Worm (Caenorhabditis elegans) whole organism, mixed stage, embryonic: ENCODE results near the gene ZC317.6.

Source experiments
- M03D4.4 ChIP-seq: sonication (generic microtip); optimal IDR thresholded peaks from 2 replicates; lab custom pipeline; 2017; ENCODE audit warnings: mild to moderate bottlenecking, missing genetic modification characterization, missing compliant biosample characterization
- bed-3 ChIP-seq: fragments of 200-800 bp; sonication (Bioruptor generic); optimal IDR thresholded peaks from 3 replicates; lab custom pipeline; 2018; ENCODE audit warnings: mild to moderate bottlenecking, missing genetic modification characterization, moderate library complexity, missing compliant biosample characterization
- blmp-1 ChIP-seq: fragments of 150-350 bp; optimal IDR thresholded peaks from 2 replicates; lab custom pipeline; 2014; ENCODE audit warnings: missing biosample characterization, missing genetic modification characterization
- ceh-39 ChIP-seq: fragments of 150-350 bp; optimal IDR thresholded peaks from 2 replicates; lab custom pipeline; 2014; ENCODE audit warnings: missing biosample characterization, missing genetic modification characterization
- ceh-43 ChIP-seq: fragments of 200-800 bp; sonication (Bioruptor generic); optimal IDR thresholded peaks from 2 replicates; lab custom pipeline; 2018; ENCODE audit warnings: mild to moderate bottlenecking, missing genetic modification characterization, moderate library complexity, missing compliant biosample characterization
- ceh-83 ChIP-seq: fragments of 200-800 bp; sonication (Bioruptor generic); optimal IDR thresholded peaks from 2 replicates; lab custom pipeline; 2018; ENCODE audit warnings: mild to moderate bottlenecking, missing genetic modification characterization, missing compliant biosample characterization
- ces-1 ChIP-seq: fragments of 150-350 bp; optimal IDR thresholded peaks from 2 replicates; lab custom pipeline; 2014; ENCODE audit warnings: missing biosample characterization, missing genetic modification reagents, missing genetic modification characterization
- cnd-1 ChIP-seq: fragments of 200-800 bp; sonication (Bioruptor generic); optimal IDR thresholded peaks from 2 replicates; lab custom pipeline; 2018; ENCODE audit warnings: mild to moderate bottlenecking, missing genetic modification characterization, missing compliant biosample characterization
- elt-1 ChIP-seq: sonication (generic microtip); optimal IDR thresholded peaks from 2 replicates; lab custom pipeline; 2017; ENCODE audit warnings: missing genetic modification characterization, mild to moderate bottlenecking, missing compliant biosample characterization, antibody characterized with exemption, moderate library complexity, borderline replicate concordance; ENCODE audit not compliant: insufficient read depth
- elt-3 ChIP-seq: fragments of 150-350 bp; optimal IDR thresholded peaks from 2 replicates; lab custom pipeline; 2014; ENCODE audit warnings: missing biosample characterization, missing genetic modification characterization
- flh-1 ChIP-seq: fragments of 200-800 bp; sonication (Bioruptor generic); optimal IDR thresholded peaks from 2 replicates; lab custom pipeline; 2018; ENCODE audit warnings: mild to moderate bottlenecking, missing genetic modification characterization, moderate library complexity, missing compliant biosample characterization
- ham-2 ChIP-seq: fragments of 200-800 bp; sonication (Bioruptor generic); optimal IDR thresholded peaks from 2 replicates; lab custom pipeline; 2018; ENCODE audit warnings: mild to moderate bottlenecking, missing genetic modification characterization, missing compliant biosample characterization
- hlh-1 ChIP-seq: fragments of 150-350 bp; optimal IDR thresholded peaks from 2 replicates; lab custom pipeline; 2014; ENCODE audit warnings: missing biosample characterization, missing genetic modification reagents, missing genetic modification characterization
- lin-32 ChIP-seq: fragments of 200-800 bp; sonication (Bioruptor generic); optimal IDR thresholded peaks from 2 replicates; lab custom pipeline; 2018; ENCODE audit warnings: mild to moderate bottlenecking, missing genetic modification characterization, missing compliant biosample characterization
- lsy-2 ChIP-seq: fragments of 150-350 bp; optimal IDR thresholded peaks from 2 replicates; lab custom pipeline; 2014; ENCODE audit warnings: missing biosample characterization, missing genetic modification characterization
- mab-5 ChIP-seq: fragments of 150-350 bp; optimal IDR thresholded peaks from 2 replicates; lab custom pipeline; 2014; ENCODE audit warnings: missing biosample characterization, missing genetic modification characterization
- mep-1 ChIP-seq: fragments of 150-350 bp; optimal IDR thresholded peaks from 2 replicates; lab custom pipeline; 2017; ENCODE audit warnings: missing biosample characterization, missing genetic modification reagents, missing genetic modification characterization, inconsistent platforms
- mls-2 ChIP-seq: sonication (generic microtip); optimal IDR thresholded peaks from 2 replicates; lab custom pipeline; 2016; ENCODE audit warnings: mild to moderate bottlenecking, missing genetic modification characterization, moderate library complexity, missing compliant biosample characterization
- nhr-12 ChIP-seq: fragments of 150-350 bp; optimal IDR thresholded peaks from 2 replicates; lab custom pipeline; 2014; ENCODE audit warnings: missing biosample characterization, missing genetic modification characterization
- nhr-2 ChIP-seq: fragments of 150-350 bp; optimal IDR thresholded peaks from 2 replicates; lab custom pipeline; 2014; ENCODE audit warnings: missing biosample characterization, missing genetic modification characterization
- nhr-237 ChIP-seq: fragments of 150-350 bp; optimal IDR thresholded peaks from 2 replicates; lab custom pipeline; 2014; ENCODE audit warnings: missing biosample characterization, missing genetic modification characterization
- nhr-28 ChIP-seq: fragments of 150-350 bp; optimal IDR thresholded peaks from 2 replicates; lab custom pipeline; 2014; ENCODE audit warnings: missing biosample characterization, missing genetic modification characterization
- nhr-76 ChIP-seq: sonication (generic microtip); optimal IDR thresholded peaks from 2 replicates; lab custom pipeline; 2017; ENCODE audit warnings: missing biosample characterization, missing genetic modification characterization
- pha-4 ChIP-seq: fragments of 150-350 bp; optimal IDR thresholded peaks from 2 replicates; lab custom pipeline; 2018; ENCODE audit warnings: missing biosample characterization, missing genetic modification reagents, missing genetic modification characterization
- snpc-4 ChIP-seq: fragments of 150-350 bp; optimal IDR thresholded peaks from 2 replicates; lab custom pipeline; 2014; ENCODE audit warnings: missing biosample characterization, missing genetic modification characterization
- sptf-1 ChIP-seq: sonication (generic microtip); optimal IDR thresholded peaks from 2 replicates; lab custom pipeline; 2017; ENCODE audit warnings: mild to moderate bottlenecking, missing genetic modification characterization, moderate library complexity, missing compliant biosample characterization
- tbx-8 ChIP-seq: fragments of 200-800 bp; sonication (Bioruptor generic); optimal IDR thresholded peaks from 2 replicates; lab custom pipeline; 2018; ENCODE audit warnings: mild to moderate bottlenecking, missing genetic modification characterization, moderate library complexity, missing compliant biosample characterization
- unc-120 ChIP-seq: sonication (generic microtip); optimal IDR thresholded peaks from 2 replicates; lab custom pipeline; 2017; ENCODE audit warnings: missing genetic modification characterization, missing compliant biosample characterization; ENCODE audit not compliant: poor library complexity, severe bottlenecking
- unc-39 ChIP-seq: fragments of 150-350 bp; optimal IDR thresholded peaks from 2 replicates; lab custom pipeline; 2014; ENCODE audit warnings: missing biosample characterization, missing genetic modification characterization
- unc-62 ChIP-seq: fragments of 150-350 bp; optimal IDR thresholded peaks from 2 replicates; lab custom pipeline; 2014; ENCODE audit warnings: missing biosample characterization, missing genetic modification reagents, missing genetic modification characterization
- zip-8 ChIP-seq: fragments of 150-350 bp; optimal IDR thresholded peaks from 2 replicates; lab custom pipeline; 2014; ENCODE audit warnings: missing biosample characterization, missing genetic modification characterization
- ztf-11 ChIP-seq: fragments of 150-350 bp; optimal IDR thresholded peaks from 2 replicates; lab custom pipeline; 2014; ENCODE audit warnings: missing biosample characterization, missing genetic modification characterization

Gene ZC317.6

DNA sequence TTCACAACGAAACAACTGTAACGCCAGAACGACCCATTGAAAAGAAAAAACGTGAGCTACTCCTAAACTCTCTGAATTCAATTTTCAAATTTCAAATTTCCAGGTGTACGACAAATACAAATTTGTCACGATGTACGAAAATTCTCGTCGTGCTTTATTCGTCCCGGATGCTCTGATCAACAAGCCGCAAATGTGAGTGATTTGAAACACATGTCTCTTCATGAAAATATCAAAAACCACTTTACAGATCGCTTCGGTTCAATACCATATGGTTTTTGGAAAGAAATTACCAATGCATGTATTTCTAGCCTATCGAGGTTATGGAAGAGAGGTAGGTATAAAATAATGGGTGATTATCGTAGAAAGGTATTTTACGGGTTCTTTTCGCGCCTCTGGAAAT is 21.3 kb downstream of the ZC317.6 start:
- TF ChIP-seq nhr-28, result no peak
- TF ChIP-seq mep-1 (tag; lab: Kevin White, UChicago), result no peak
- TF ChIP-seq nhr-2 (tag; lab: Kevin White, UChicago), result no peak
- no peak for TF ChIP-seq lin-32 (GFP tag; lab: Kevin White, UChicago)
- TF ChIP-seq elt-1 (tag; lab: Kevin White, UChicago), result no peak
- TF ChIP-seq ces-1 (GFP tag; lab: Kevin White, UChicago), result no peak
- no peak for TF ChIP-seq sptf-1 (tag; lab: Kevin White, UChicago)
- TF ChIP-seq hlh-1 (tag; lab: Kevin White, UChicago), result no peak
- no peak for TF ChIP-seq ham-2 (GFP tag; lab: Kevin White, UChicago)
- no peak for TF ChIP-seq ztf-11 (tag; lab: Kevin White, UChicago)
- TF ChIP-seq mab-5 (tag; lab: Kevin White, UChicago), result no peak
- no peak for TF ChIP-seq pha-4
- TF ChIP-seq, all 35 proteins: peak for 0

DNA sequence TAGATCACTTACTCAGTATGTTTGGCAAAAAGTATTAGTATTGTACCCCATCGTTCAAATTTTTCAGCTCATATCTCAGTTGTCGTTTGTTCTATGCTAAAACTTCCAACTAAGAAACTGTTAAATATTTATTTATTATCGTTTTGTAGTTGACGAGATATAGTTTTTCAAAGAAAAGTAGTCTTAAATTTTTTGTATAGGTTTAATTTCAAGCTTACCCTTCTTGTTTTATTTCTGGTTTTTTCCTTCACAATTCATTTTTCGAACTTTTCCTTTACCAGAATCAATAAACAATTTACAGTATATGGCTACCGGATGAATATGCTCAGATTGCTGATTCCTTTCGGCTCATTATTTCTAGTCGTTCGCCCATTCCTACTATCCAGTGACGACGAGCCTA is 22.6 kb downstream of the ZC317.6 start, which contains the start of gene F08F3.1:
F08F3.1 (plus strand) TSS at position 301 of the 400 bp plus-strand sequence.
- TF ChIP-seq lin-32 (GFP tag; lab: Kevin White, UChicago) (no peak), zip-8 (tag; lab: Kevin White, UChicago) (no peak), unc-62 (GFP tag; lab: Kevin White, UChicago) (no peak), nhr-76 (tag; lab: Kevin White, UChicago) (no peak), unc-120 (tag; lab: Kevin White, UChicago) (no peak), nhr-28 (no peak), flh-1 (GFP tag; lab: Kevin White, UChicago) (no peak), ham-2 (GFP tag; lab: Kevin White, UChicago) (no peak), ces-1 (GFP tag; lab: Kevin White, UChicago) (no peak), ztf-11 (tag; lab: Kevin White, UChicago) (no peak), ceh-43 (GFP tag; lab: Kevin White, UChicago) (no peak), nhr-237 (tag; lab: Kevin White, UChicago) (no peak), elt-3 (no peak)

DNA sequence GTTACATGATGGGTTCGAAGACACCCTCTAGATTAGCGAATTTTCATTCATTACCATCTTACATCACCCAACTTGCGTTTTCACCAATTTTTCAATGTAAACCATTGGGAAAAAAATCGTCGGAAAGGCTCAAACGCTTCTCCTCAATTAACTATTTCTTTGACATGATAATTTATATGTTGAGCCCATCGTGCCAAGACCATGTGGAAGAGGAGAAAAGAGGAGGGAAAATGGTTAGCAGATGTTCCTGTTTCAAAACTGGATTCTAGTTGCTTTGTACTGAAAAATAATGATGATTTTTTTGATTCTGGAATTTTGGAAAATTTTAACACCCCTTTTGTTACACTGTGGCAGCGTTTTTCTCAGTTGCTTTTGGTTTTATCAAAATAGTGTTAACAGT is 24.4 kb downstream of the ZC317.6 start:
- TF ChIP-seq mls-2 (no peak), tbx-8 (GFP tag; lab: Kevin White, UChicago) (no peak), blmp-1 (tag; lab: Kevin White, UChicago) (no peak), unc-39 (tag; lab: Kevin White, UChicago) (no peak), hlh-1 (tag; lab: Kevin White, UChicago) (no peak), nhr-12 (tag; lab: Kevin White, UChicago) (no peak), lsy-2 (tag; lab: Kevin White, UChicago) (no peak), elt-1 (tag; lab: Kevin White, UChicago) (no peak), nhr-76 (tag; lab: Kevin White, UChicago) (no peak), nhr-2 (tag; lab: Kevin White, UChicago) (no peak), sptf-1 (tag; lab: Kevin White, UChicago) (no peak), unc-62 (GFP tag; lab: Kevin White, UChicago) (no peak), lin-32 (GFP tag; lab: Kevin White, UChicago) (no peak), ceh-83 (GFP tag; lab: Kevin White, UChicago) (no peak)

DNA sequence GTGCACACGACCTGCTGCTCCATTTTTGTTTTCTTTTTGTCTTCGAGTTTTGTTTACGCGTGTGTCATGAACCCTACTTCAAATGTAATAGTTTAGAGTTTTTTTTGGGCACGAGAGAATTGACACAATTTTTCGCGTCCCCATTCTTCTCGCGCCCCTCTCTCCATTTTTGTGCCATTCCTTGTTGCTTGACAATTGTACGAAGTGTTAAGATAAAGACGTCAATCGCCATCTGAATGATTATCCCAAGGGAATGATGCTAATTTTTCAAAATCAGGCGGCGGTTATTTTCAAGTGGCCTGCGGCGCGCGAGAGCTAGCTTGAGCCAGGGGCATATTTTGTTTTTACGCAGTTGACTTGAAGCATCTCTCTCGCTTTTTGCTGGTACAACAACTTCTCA is 26.0 kb downstream of the ZC317.6 start:
- TF ChIP-seq zip-8 (tag; lab: Kevin White, UChicago) (no peak), snpc-4 (no peak), cnd-1 (tag; lab: Kevin White, UChicago) (no peak), elt-1 (tag; lab: Kevin White, UChicago) (no peak), mab-5 (tag; lab: Kevin White, UChicago) (no peak), bed-3 (GFP tag; lab: Kevin White, UChicago) (no peak), ces-1 (GFP tag; lab: Kevin White, UChicago) (no peak), nhr-2 (tag; lab: Kevin White, UChicago) (no peak), mls-2 (no peak), nhr-76 (tag; lab: Kevin White, UChicago) (no peak), lin-32 (GFP tag; lab: Kevin White, UChicago) (no peak), lsy-2 (tag; lab: Kevin White, UChicago) (no peak), unc-39 (tag; lab: Kevin White, UChicago) (no peak), ceh-39 (tag; lab: Kevin White, UChicago) (no peak), hlh-1 (tag; lab: Kevin White, UChicago) (no peak), blmp-1 (tag; lab: Kevin White, UChicago) (no peak), ceh-43 (GFP tag; lab: Kevin White, UChicago) (no peak), M03D4.4 (tag; lab: Kevin White, UChicago) (no peak), ztf-11 (tag; lab: Kevin White, UChicago) (no peak), nhr-28 (no peak)
